Fruit fly (Drosophila melanogaster): ENCODE results near the gene CG12541.

Gene CG12541

dm6 chrX:7086539-7086938, 20.7 kb upstream of the CG12541 start (continued):
- peak; percentile 13 for TF ChIP-seq tin (GFP tag; optimal IDR thresholded peaks at IDR 0.05)
- TF ChIP-seq gcm2 (GFP tag; optimal IDR thresholded peaks at IDR 0.05) = no peak
- no peak for TF ChIP-seq CG4820 (GFP tag; optimal IDR thresholded peaks at IDR 0.05)
- no peak for TF ChIP-seq ac (GFP tag; optimal IDR thresholded peaks at IDR 0.05)
- peak; percentile 3 for TF ChIP-seq en (GFP tag; optimal IDR thresholded peaks at IDR 0.05)
- TF ChIP-seq lilli (GFP tag; optimal IDR thresholded peaks at IDR 0.05) = peak; percentile 48
- peak; percentile 43; the same call in 1 of the 2 replicates for TF ChIP-seq Xrp1 (GFP tag; IDR thresholded peaks at IDR 0.05)
- TF ChIP-seq CG8388 (GFP tag; optimal IDR thresholded peaks at IDR 0.05) = peak; percentile 39
- TF ChIP-seq CG4404 (GFP tag; IDR thresholded peaks at IDR 0.05) = no peak
- TF ChIP-seq CG17359 (tag; optimal IDR thresholded peaks at IDR 0.05) = peak; percentile 9
- no peak for TF ChIP-seq z (GFP tag; IDR thresholded peaks at IDR 0.05)
- TF ChIP-seq CG17829 (tag; optimal IDR thresholded peaks at IDR 0.05) = no peak
- peak; percentile 22 for TF ChIP-seq unpg (GFP tag; optimal IDR thresholded peaks at IDR 0.05)
- TF ChIP-seq odd (GFP tag; optimal IDR thresholded peaks at IDR 0.05) = no peak
- peak; percentile 24 for TF ChIP-seq Hsf (GFP tag; optimal IDR thresholded peaks at IDR 0.05)
- TF ChIP-seq CG17912 (GFP tag; optimal IDR thresholded peaks at IDR 0.05) = no peak
- no peak for TF ChIP-seq sd (tag; optimal IDR thresholded peaks at IDR 0.05)
- no peak for TF ChIP-seq gsb (GFP tag; IDR thresholded peaks at IDR 0.05)
- no peak for TF ChIP-seq E2f1 (GFP tag; IDR thresholded peaks at IDR 0.05)
- TF ChIP-seq CG16779 (GFP tag; IDR thresholded peaks at IDR 0.05) = no peak
- no peak for TF ChIP-seq abd-A (tag; optimal IDR thresholded peaks at IDR 0.05)
- peak; percentile 14; the same call in 1 of the 2 replicates for TF ChIP-seq MBD-R2 (GFP tag; IDR thresholded peaks at IDR 0.05)
- no peak for TF ChIP-seq Kr (GFP tag; optimal IDR thresholded peaks at IDR 0.05)
- no peak for TF ChIP-seq CG11560 (tag; IDR thresholded peaks at IDR 0.05)
- no peak for TF ChIP-seq gt (GFP tag; IDR thresholded peaks at IDR 0.05)
- no peak for TF ChIP-seq Dref (GFP tag; IDR thresholded peaks at IDR 0.05)
- TF ChIP-seq corto (GFP tag; optimal IDR thresholded peaks at IDR 0.05) = no peak
- no peak for TF ChIP-seq CG11085 (GFP tag; IDR thresholded peaks at IDR 0.05)
- no peak for TF ChIP-seq CG17328 (GFP tag; IDR thresholded peaks at IDR 0.05)
- 0 out of 3 replicates have a peak, but pooled peaks have one; percentile 34 for TF ChIP-seq Dbx (GFP tag; IDR thresholded peaks at IDR 0.05)
- peak; percentile 2 for TF ChIP-seq her (GFP tag; optimal IDR thresholded peaks at IDR 0.05)
- TF ChIP-seq pita (GFP tag; optimal IDR thresholded peaks at IDR 0.05) = no peak

- TF ChIP-seq Trl (optimal IDR thresholded peaks at IDR 0.05) (peak in 1 of 2 experiments; percentile 3), Trl (GFP tag; optimal IDR thresholded peaks at IDR 0.05) (no peak), tup (GFP tag; optimal IDR thresholded peaks at IDR 0.05) (no peak), CG15479 (GFP tag; optimal IDR thresholded peaks at IDR 0.05) (peak; percentile 92), tgo (GFP tag; IDR thresholded peaks at IDR 0.05) (no peak), CG18619 (GFP tag; optimal IDR thresholded peaks at IDR 0.05) (no peak), cg (GFP tag; optimal IDR thresholded peaks at IDR 0.05) (peak; percentile 38), Elba2 (GFP tag; optimal IDR thresholded peaks at IDR 0.05) (no peak), Lhr (GFP tag; optimal IDR thresholded peaks at IDR 0.05) (no peak), CG17829 (tag; optimal IDR thresholded peaks at IDR 0.05) (no peak), Xbp1 (GFP tag; optimal IDR thresholded peaks at IDR 0.05) (no peak), tio (GFP tag; optimal IDR thresholded peaks at IDR 0.05) (no peak), unc-4 (GFP tag; IDR thresholded peaks at IDR 0.05; ENCODE audit: partially characterized antibody) (no peak), schlank (tag; optimal IDR thresholded peaks at IDR 0.05) (no peak), CG17612 (GFP tag; IDR thresholded peaks at IDR 0.05) (no peak), tll (GFP tag; optimal IDR thresholded peaks at IDR 0.05) (peak in 1 of 2 experiments; percentile 15), Hmx (GFP tag; optimal IDR thresholded peaks at IDR 0.05) (no peak), CG10565 (GFP tag; optimal IDR thresholded peaks at IDR 0.05) (no peak), Usf (GFP tag; optimal IDR thresholded peaks at IDR 0.05) (no peak), CG17568 (GFP tag; optimal IDR thresholded peaks at IDR 0.05) (no peak), CG9727 (GFP tag; optimal IDR thresholded peaks at IDR 0.05) (no peak), ewg (GFP tag; optimal IDR thresholded peaks at IDR 0.05) (peak; percentile 46)
These were observed 16.6 kb upstream of the CG12541 start for dm6 chrX:7082407-7082806.

Data from whole organism, embryonic.